Fruit fly (Drosophila melanogaster) whole organism, wandering third instar larva: ENCODE data around the gene CG6656.

Experiments
- CG32264 ChIP-seq: fragments of 200-800 bp; sonication (Bioruptor generic); optimal IDR thresholded peaks from 2 replicates; lab custom pipeline; 2016; ENCODE audit warnings: missing biosample characterization, missing genetic modification characterization
- Hr78 ChIP-seq: fragments of >200 bp; optimal IDR thresholded peaks from 2 replicates; lab custom pipeline; 2017; ENCODE audit warnings: missing biosample characterization, missing genetic modification characterization
- Mio ChIP-seq: sonication (Bioruptor generic); optimal IDR thresholded peaks from 2 replicates; lab custom pipeline; 2016; ENCODE audit warnings: missing biosample characterization, missing genetic modification characterization
- Myc ChIP-seq: fragments of >200 bp; optimal IDR thresholded peaks from 2 replicates; lab custom pipeline; 2017
- N ChIP-seq: fragments of >200 bp; optimal IDR thresholded peaks from 2 replicates; lab custom pipeline; 2018; ENCODE audit warnings: missing biosample characterization, missing external identifiers, missing genetic modification characterization
- br ChIP-seq: fragments of 200-800 bp; sonication (Bioruptor generic); optimal IDR thresholded peaks from 2 replicates; lab custom pipeline; 2016; ENCODE audit warnings: missing biosample characterization, missing genetic modification characterization
- dmrt93B ChIP-seq: fragments of 200-800 bp; sonication (Bioruptor generic); optimal IDR thresholded peaks from 2 replicates; lab custom pipeline; 2018; ENCODE audit warnings: missing biosample characterization, mild to moderate bottlenecking, missing genetic modification characterization
- fru ChIP-seq: fragments of 200-800 bp; sonication (Bioruptor generic); optimal IDR thresholded peaks from 3 replicates; lab custom pipeline; 2016; ENCODE audit warnings: missing biosample characterization, mild to moderate bottlenecking, missing genetic modification characterization
- h ChIP-seq: fragments of 200-800 bp; sonication (Bioruptor generic); optimal IDR thresholded peaks from 3 replicates; lab custom pipeline; 2016; ENCODE audit warnings: missing biosample characterization, mild to moderate bottlenecking, missing genetic modification characterization
- pan ChIP-seq: fragments of >200 bp; optimal IDR thresholded peaks from 2 replicates; lab custom pipeline; 2017
- sv ChIP-seq: fragments of 200-800 bp; sonication (Bioruptor generic); optimal IDR thresholded peaks from 3 replicates; lab custom pipeline; 2016; ENCODE audit warnings: missing biosample characterization, missing genetic modification characterization
- tai ChIP-seq: sonication (Bioruptor generic); optimal IDR thresholded peaks from 2 replicates; lab custom pipeline; 2016; ENCODE audit warnings: missing biosample characterization, missing genetic modification characterization

- no peak for TF ChIP-seq Mio (GFP tag; lab: Kevin White, UChicago)
- no peak for TF ChIP-seq pan (lab: Kevin White, UChicago)
- no peak for TF ChIP-seq dmrt93B (GFP tag; lab: Kevin White, UChicago)
- no peak for TF ChIP-seq CG32264
- no peak for TF ChIP-seq Myc (lab: Kevin White, UChicago)
- TF ChIP-seq tai (GFP tag; lab: Kevin White, UChicago): peak; percentile 74
- TF ChIP-seq Hr78 (GFP tag; lab: Kevin White, UChicago): no peak
- peak; percentile 36 for TF ChIP-seq br (GFP tag; lab: Kevin White, UChicago)
- TF ChIP-seq h (GFP tag; lab: Kevin White, UChicago): peak; percentile 10
- no peak for TF ChIP-seq N (GFP tag; lab: Kevin White, UChicago)
- TF ChIP-seq sv (GFP tag; lab: Kevin White, UChicago): no peak
- TF ChIP-seq fru (GFP tag; lab: Kevin White, UChicago): peak; percentile 25
These were observed 45.6 kb upstream of the CG6656 start for dm6 chr3R:21829487-21829957.
